Fruit fly (Drosophila melanogaster) whole organism, embryonic: ENCODE results near the gene cue.

Experiments
- Atf6 ChIP-seq: fragments of 200-800 bp; sonication (Bioruptor generic); IDR thresholded peaks from 2 replicates; pipeline ENCODE4 v1.3.6; 2022; ENCODE audit warnings: missing biosample characterization, missing genetic modification characterization
- BEAF-32 ChIP-seq: fragments of 200-800 bp; sonication (Bioruptor generic); optimal IDR thresholded peaks from 3 replicates; lab custom pipeline; 2017; ENCODE audit warnings: missing biosample characterization, missing genetic modification characterization, mild to moderate bottlenecking, moderate library complexity, missing genetic modification reagents
- Bgb ChIP-seq: fragments of 200-800 bp; sonication (Bioruptor generic); IDR thresholded peaks from 2 replicates; pipeline ENCODE4 v1.3.6; 2022; ENCODE audit warnings: missing biosample characterization, missing genetic modification characterization; ENCODE audit not compliant: partially characterized antibody
- CG10267 ChIP-seq: fragments of 200-800 bp; sonication (Bioruptor generic); optimal IDR thresholded peaks from 2 replicates; lab custom pipeline; 2018; ENCODE audit warnings: missing biosample characterization, mild to moderate bottlenecking, missing genetic modification characterization, moderate library complexity
- CG11456 ChIP-seq: fragments of 200-800 bp; sonication (Bioruptor generic); IDR thresholded peaks from 3 replicates; pipeline ENCODE4 v1.3.6; 2022; ENCODE audit warnings: missing biosample characterization, missing genetic modification characterization
- CG14667 ChIP-seq: fragments of 200-800 bp; sonication (Bioruptor generic); IDR thresholded peaks from 2 replicates; pipeline ENCODE4 v1.3.6; 2022; ENCODE audit warnings: missing biosample characterization, missing genetic modification characterization
- CG15269 ChIP-seq: fragments of 200-800 bp; sonication (Bioruptor generic); optimal IDR thresholded peaks from 2 replicates; lab custom pipeline; 2018; ENCODE audit warnings: missing biosample characterization, mild to moderate bottlenecking, missing genetic modification characterization, moderate library complexity
- CG1603 ChIP-seq: fragments of 200-800 bp; sonication (Bioruptor generic); optimal IDR thresholded peaks from 2 replicates; lab custom pipeline; 2019; ENCODE audit warnings: missing biosample characterization, mild to moderate bottlenecking, missing genetic modification characterization, moderate library complexity
- CG17186 ChIP-seq: fragments of 200-800 bp; sonication (Bioruptor generic); optimal IDR thresholded peaks from 3 replicates; lab custom pipeline; 2017; ENCODE audit warnings: missing biosample characterization, missing genetic modification reagents, missing genetic modification characterization
- CG17912 ChIP-seq: fragments of 200-800 bp; sonication (Bioruptor generic); optimal IDR thresholded peaks from 2 replicates; lab custom pipeline; 2018; ENCODE audit warnings: missing biosample characterization, mild to moderate bottlenecking, missing genetic modification characterization
- CG18011 ChIP-seq: fragments of 200-800 bp; sonication (Bioruptor generic); optimal IDR thresholded peaks from 2 replicates; lab custom pipeline; 2017; ENCODE audit warnings: missing biosample characterization, missing genetic modification characterization, mild to moderate bottlenecking, moderate library complexity, missing genotype
- CG1832 ChIP-seq: fragments of 200-800 bp; sonication (Bioruptor generic); optimal IDR thresholded peaks from 2 replicates; lab custom pipeline; 2017; ENCODE audit warnings: missing biosample characterization, mild to moderate bottlenecking, missing genetic modification characterization, inconsistent platforms
- CG30403 ChIP-seq: fragments of 200-800 bp; sonication (Bioruptor generic); optimal IDR thresholded peaks from 3 replicates; lab custom pipeline; 2016; ENCODE audit warnings: missing biosample characterization, missing genetic modification characterization
- CG31388 ChIP-seq: fragments of 200-800 bp; sonication (Bioruptor generic); optimal IDR thresholded peaks from 2 replicates; lab custom pipeline; 2016; ENCODE audit warnings: missing biosample characterization, missing genetic modification characterization
- CG4617 ChIP-seq: fragments of 200-800 bp; sonication (Bioruptor generic); optimal IDR thresholded peaks from 3 replicates; lab custom pipeline; 2016; ENCODE audit warnings: missing biosample characterization, missing genetic modification characterization, borderline replicate concordance
- CG4730 ChIP-seq: fragments of 200-800 bp; sonication (Bioruptor generic); IDR thresholded peaks from 2 replicates; pipeline ENCODE4 v1.3.6; 2022; ENCODE audit warnings: missing biosample characterization, missing genetic modification characterization
- CG4820 ChIP-seq: fragments of 200-800 bp; sonication (Bioruptor generic); optimal IDR thresholded peaks from 3 replicates; lab custom pipeline; 2016; ENCODE audit warnings: missing biosample characterization, missing genetic modification characterization
- CG6254 ChIP-seq: fragments of 200-800 bp; sonication (Bioruptor generic); optimal IDR thresholded peaks from 3 replicates; lab custom pipeline; 2017; ENCODE audit warnings: mild to moderate bottlenecking, missing biosample characterization, missing genetic modification reagents, missing genetic modification characterization
- CG6654 ChIP-seq: fragments of 200-800 bp; sonication (Bioruptor generic); optimal IDR thresholded peaks from 2 replicates; lab custom pipeline; 2017; ENCODE audit warnings: missing biosample characterization, mild to moderate bottlenecking, missing genetic modification characterization
- CG6689 ChIP-seq: fragments of 200-800 bp; sonication (Bioruptor generic); IDR thresholded peaks from 2 replicates; pipeline ENCODE4 v1.3.6; 2022; ENCODE audit warnings: missing biosample characterization, missing genetic modification characterization
- CG7357 ChIP-seq: fragments of 200-800 bp; sonication (Bioruptor generic); IDR thresholded peaks from 3 replicates; pipeline ENCODE4 v1.3.6; 2022; ENCODE audit warnings: missing biosample characterization, missing genetic modification characterization
- CG8359 ChIP-seq: fragments of 200-800 bp; sonication (Bioruptor generic); optimal IDR thresholded peaks from 2 replicates; lab custom pipeline; 2017; ENCODE audit warnings: missing biosample characterization, mild to moderate bottlenecking, missing genetic modification characterization, borderline replicate concordance
- CG9817 ChIP-seq: fragments of 200-800 bp; sonication (Bioruptor generic); optimal IDR thresholded peaks from 2 replicates; lab custom pipeline; 2018; ENCODE audit warnings: missing biosample characterization, mild to moderate bottlenecking, missing genetic modification characterization, moderate library complexity
- Ets65A ChIP-seq: fragments of 200-800 bp; sonication (Bioruptor generic); peaks from one replicate; lab custom pipeline; 2016; ENCODE audit warnings: missing biosample characterization, missing genetic modification characterization
- Gsc ChIP-seq: fragments of 200-800 bp; sonication (Bioruptor generic); IDR thresholded peaks from 2 replicates; pipeline ENCODE4 v1.3.6; 2022; ENCODE audit warnings: missing biosample characterization, missing genetic modification characterization
- HLH54F ChIP-seq: fragments of 200-800 bp; sonication (Bioruptor generic); optimal IDR thresholded peaks from 3 replicates; lab custom pipeline; 2016; ENCODE audit warnings: missing biosample characterization, missing genetic modification characterization
- Kr ChIP-seq: fragments of 200-800 bp; sonication (Bioruptor generic); optimal IDR thresholded peaks from 2 replicates; lab custom pipeline; 2017; ENCODE audit warnings: missing biosample characterization, mild to moderate bottlenecking, missing genetic modification characterization
- Meics ChIP-seq: fragments of 200-800 bp; sonication (Bioruptor generic); optimal IDR thresholded peaks from 2 replicates; lab custom pipeline; 2017; ENCODE audit warnings: missing biosample characterization, mild to moderate bottlenecking, missing genetic modification characterization
- Oli ChIP-seq: fragments of 200-800 bp; sonication (Bioruptor generic); optimal IDR thresholded peaks from 2 replicates; lab custom pipeline; 2018; ENCODE audit warnings: missing biosample characterization, mild to moderate bottlenecking, missing genetic modification characterization, moderate library complexity
- Poxn ChIP-seq: fragments of 200-800 bp; sonication (Bioruptor generic); IDR thresholded peaks from 2 replicates; pipeline ENCODE4 v1.3.6; 2022; ENCODE audit warnings: missing biosample characterization, missing genetic modification characterization
- Side ChIP-seq: fragments of 200-800 bp; sonication (Bioruptor generic); optimal IDR thresholded peaks from 2 replicates; lab custom pipeline; 2016; ENCODE audit warnings: missing biosample characterization, missing genetic modification characterization
- ab ChIP-seq: fragments of 200-800 bp; sonication (Bioruptor generic); optimal IDR thresholded peaks from 2 replicates; lab custom pipeline; 2016; ENCODE audit warnings: missing biosample characterization, missing genetic modification characterization
- ato ChIP-seq: fragments of 200-800 bp; sonication (Bioruptor generic); IDR thresholded peaks from 2 replicates; pipeline ENCODE4 v1.3.6; 2022; ENCODE audit warnings: missing biosample characterization, missing genetic modification characterization; ENCODE audit not compliant: partially characterized antibody
- cad ChIP-seq: fragments of >200 bp; optimal IDR thresholded peaks from 2 replicates; lab custom pipeline; 2017; ENCODE audit warnings: missing biosample characterization, missing genetic modification characterization
- caup ChIP-seq: fragments of 200-800 bp; sonication (Bioruptor generic); optimal IDR thresholded peaks from 3 replicates; lab custom pipeline; 2017; ENCODE audit warnings: missing biosample characterization, mild to moderate bottlenecking, missing genetic modification characterization, moderate library complexity; ENCODE audit not compliant: severe bottlenecking
- cwo ChIP-seq: fragments of 200-800 bp; sonication (Bioruptor generic); optimal IDR thresholded peaks from 3 replicates; lab custom pipeline; 2017; ENCODE audit warnings: missing biosample characterization, missing genetic modification characterization, mild to moderate bottlenecking, moderate library complexity, missing genetic modification reagents
- disco-r ChIP-seq: fragments of 200-800 bp; sonication (Bioruptor generic); optimal IDR thresholded peaks from 2 replicates; lab custom pipeline; 2016; ENCODE audit warnings: missing biosample characterization, missing genetic modification characterization
- dmrt99B ChIP-seq: fragments of 200-800 bp; sonication (Bioruptor generic); optimal IDR thresholded peaks from 2 replicates; lab custom pipeline; 2018; ENCODE audit warnings: missing biosample characterization, mild to moderate bottlenecking, missing genetic modification characterization, moderate library complexity
- dysf ChIP-seq: fragments of 200-800 bp; sonication (Bioruptor generic); IDR thresholded peaks from 3 replicates; pipeline ENCODE4 v1.3.6; 2022; ENCODE audit warnings: missing biosample characterization, missing genetic modification characterization
- ewg ChIP-seq: fragments of 200-800 bp; sonication (Bioruptor generic); optimal IDR thresholded peaks from 3 replicates; lab custom pipeline; 2017; ENCODE audit warnings: mild to moderate bottlenecking, missing biosample characterization, missing genetic modification reagents, missing genetic modification characterization
- gro ChIP-seq: fragments of 200-800 bp; sonication (Bioruptor generic); optimal IDR thresholded peaks from 2 replicates; lab custom pipeline; 2016; ENCODE audit warnings: missing biosample characterization, missing genetic modification characterization
- gsb ChIP-seq: fragments of 200-800 bp; sonication (Bioruptor generic); IDR thresholded peaks from 2 replicates; pipeline ENCODE4 v1.3.6; 2022; ENCODE audit warnings: missing biosample characterization, missing genetic modification characterization
- gt ChIP-seq: fragments of 200-800 bp; sonication (Bioruptor generic); IDR thresholded peaks from 2 replicates; pipeline ENCODE4 v1.3.6; 2022; ENCODE audit warnings: missing biosample characterization, missing genetic modification characterization
- kay ChIP-seq: fragments of 200-800 bp; sonication (Bioruptor generic); optimal IDR thresholded peaks from 2 replicates; lab custom pipeline; 2016; ENCODE audit warnings: missing biosample characterization, missing genetic modification characterization
- luna ChIP-seq: fragments of 200-800 bp; sonication (Bioruptor generic); optimal IDR thresholded peaks from 2 replicates; lab custom pipeline; 2016; ENCODE audit warnings: missing biosample characterization, missing genetic modification characterization
- pzg ChIP-seq: fragments of 200-800 bp; sonication (Bioruptor generic); optimal IDR thresholded peaks from 3 replicates; lab custom pipeline; 2018; ENCODE audit warnings: missing biosample characterization, mild to moderate bottlenecking, missing genetic modification characterization, moderate library complexity
- seq ChIP-seq: fragments of 200-800 bp; sonication (Bioruptor generic); IDR thresholded peaks from 2 replicates; pipeline ENCODE4 v1.3.6; 2022; ENCODE audit warnings: missing biosample characterization, missing genetic modification characterization
- sqz ChIP-seq: fragments of 200-800 bp; sonication (Bioruptor generic); optimal IDR thresholded peaks from 3 replicates; lab custom pipeline; 2018; ENCODE audit warnings: missing biosample characterization, mild to moderate bottlenecking, missing genetic modification characterization
- unc-4 ChIP-seq: fragments of 200-800 bp; sonication (Bioruptor generic); IDR thresholded peaks from 2 replicates; pipeline ENCODE4 v1.3.6; 2022; ENCODE audit warnings: missing biosample characterization, missing genetic modification characterization; ENCODE audit not compliant: partially characterized antibody
- z ChIP-seq: fragments of 200-800 bp; sonication (Bioruptor generic); IDR thresholded peaks from 3 replicates; pipeline ENCODE4 v1.3.6; 2022; ENCODE audit warnings: missing biosample characterization, missing genetic modification characterization
- zfh1 ChIP-seq: fragments of 200-800 bp; sonication (Bioruptor generic); IDR thresholded peaks from 3 replicates; pipeline ENCODE4 v1.3.6; 2022; ENCODE audit warnings: missing biosample characterization, missing genetic modification characterization

Gene cue

dm6 chr3L:1464465-1464864, 52.6 kb downstream of the cue start (continued):
- TF ChIP-seq gt (GFP tag; lab: Robert Waterston, UW) (no peak), cwo (no peak), CG18011 (GFP tag; lab: Kevin White, UChicago) (no peak), CG4820 (GFP tag; lab: Kevin White, UChicago) (peak; percentile 31), ato (GFP tag; lab: Robert Waterston, UW) (no peak), CG11456 (GFP tag; lab: Robert Waterston, UW) (no peak), CG6254 (no peak), CG6689 (GFP tag; lab: Robert Waterston, UW) (peak; percentile 52), CG7357 (GFP tag; lab: Robert Waterston, UW) (no peak), cad (GFP tag; lab: Kevin White, UChicago) (no peak), luna (GFP tag; lab: Kevin White, UChicago) (no peak), CG6654 (GFP tag; lab: Kevin White, UChicago) (no peak), kay (GFP tag; lab: Kevin White, UChicago) (no peak), CG14667 (no peak), HLH54F (no peak), pzg (GFP tag; lab: Kevin White, UChicago) (no peak), Oli (peak; percentile 45), Meics (no peak), CG1832 (GFP tag; lab: Kevin White, UChicago) (no peak), z (no peak), seq (no peak), disco-r (no peak), Gsc (no peak), CG4617 (no peak), Ets65A (peak; percentile 25), ab (GFP tag; lab: Kevin White, UChicago) (no peak), CG17912 (no peak), unc-4 (GFP tag; lab: Robert Waterston, UW) (no peak), gsb (GFP tag; lab: Robert Waterston, UW) (no peak), Kr (GFP tag; lab: Kevin White, UChicago) (no peak), CG10267 (tag; lab: Kevin White, UChicago) (peak; percentile 18), dmrt99B (tag; lab: Kevin White, UChicago) (peak; percentile 40), Bgb (GFP tag; lab: Robert Waterston, UW) (no peak), CG31388 (no peak), CG4730 (GFP tag; lab: Robert Waterston, UW) (no peak), sqz (peak; percentile 35), Poxn (GFP tag; lab: Robert Waterston, UW) (no peak), ewg (GFP tag; lab: Kevin White, UChicago) (peak; percentile 39), CG30403 (GFP tag; lab: Kevin White, UChicago) (peak; percentile 25), CG8359 (GFP tag; lab: Kevin White, UChicago) (no peak), CG15269 (tag; lab: Kevin White, UChicago) (no peak), caup (GFP tag; lab: Kevin White, UChicago) (no peak), CG1603 (tag; lab: Kevin White, UChicago) (no peak), Atf6 (GFP tag; lab: Robert Waterston, UW) (no peak), Side (GFP tag; lab: Kevin White, UChicago) (no peak), dysf (GFP tag; lab: Robert Waterston, UW) (peak; percentile 22; the same call in 1 of the 3 replicates), CG17186 (GFP tag; lab: Kevin White, UChicago) (no peak), zfh1 (GFP tag; lab: Robert Waterston, UW) (peak; percentile 49; the same call in 1 of the 3 replicates), CG9817 (tag; lab: Kevin White, UChicago) (no peak), BEAF-32 (GFP tag; lab: Kevin White, UChicago) (no peak), gro (GFP tag; lab: Kevin White, UChicago) (no peak)
